Worm (Caenorhabditis elegans) whole organism, L3 larva: Measurements from ENCODE around the gene Y62E10A.24.

ENCODE experiments used
- R02D3.7 ChIP-seq: fragments of 150-350 bp; optimal IDR thresholded peaks from 2 replicates; lab custom pipeline; 2014; ENCODE audit warnings: missing biosample characterization, missing genetic modification characterization
- ZK546.5 ChIP-seq: sonication (generic microtip); optimal IDR thresholded peaks from 2 replicates; lab custom pipeline; 2017; ENCODE audit warnings: missing biosample characterization, missing genetic modification characterization
- aly-2 ChIP-seq: fragments of 150-350 bp; optimal IDR thresholded peaks from 2 replicates; lab custom pipeline; 2014; ENCODE audit warnings: missing biosample characterization, missing genetic modification characterization
- ama-1 ChIP-seq: fragments of 150-350 bp; optimal IDR thresholded peaks from 2 replicates; lab custom pipeline; 2018
- ceh-28 ChIP-seq: fragments of 150-350 bp; optimal IDR thresholded peaks from 2 replicates; lab custom pipeline; 2014; ENCODE audit warnings: missing biosample characterization, missing genetic modification reagents, missing genetic modification characterization
- ceh-82 ChIP-seq: fragments of 150-350 bp; optimal IDR thresholded peaks from 2 replicates; lab custom pipeline; 2014; ENCODE audit warnings: missing biosample characterization, missing genetic modification characterization
- ceh-9 ChIP-seq: sonication (generic microtip); optimal IDR thresholded peaks from 2 replicates; lab custom pipeline; 2018; ENCODE audit warnings: missing biosample characterization, missing genetic modification characterization
- egl-27 ChIP-seq: sonication (generic microtip); optimal IDR thresholded peaks from 4 replicates; lab custom pipeline; 2017; ENCODE audit warnings: missing biosample characterization, missing genetic modification reagents, missing genetic modification characterization
- egl-5 ChIP-seq: fragments of 150-350 bp; optimal IDR thresholded peaks from 2 replicates; lab custom pipeline; 2017; ENCODE audit warnings: missing biosample characterization, missing genetic modification reagents, missing genetic modification characterization, inconsistent platforms
- elt-1 ChIP-seq: fragments of 150-350 bp; optimal IDR thresholded peaks from 2 replicates; lab custom pipeline; 2014; ENCODE audit warnings: missing biosample characterization, missing genetic modification characterization
- elt-3 ChIP-seq, 3 experiments: fragments of 150-350 bp in 1 of 3; sonication (generic microtip) in 2 of 3; optimal IDR thresholded peaks; 2 replicates in 2 of 3; 4 replicates in 1 of 3; lab custom pipeline; 2014 to 2017; ENCODE audit warnings: missing biosample characterization in 3 of 3, missing genetic modification characterization in 3 of 3
- fkh-10 ChIP-seq: sonication (generic microtip); optimal IDR thresholded peaks from 2 replicates; lab custom pipeline; 2017; ENCODE audit warnings: missing biosample characterization, missing genetic modification reagents, missing genetic modification characterization
- fos-1 ChIP-seq: fragments of 150-350 bp; optimal IDR thresholded peaks from 2 replicates; lab custom pipeline; 2014; ENCODE audit warnings: missing biosample characterization, missing genetic modification characterization
- hmg-11 ChIP-seq: sonication (generic microtip); optimal IDR thresholded peaks from 2 replicates; lab custom pipeline; 2016; ENCODE audit warnings: missing genetic modification characterization, missing compliant biosample characterization
- jun-1 ChIP-seq: fragments of 150-350 bp; optimal IDR thresholded peaks from 2 replicates; lab custom pipeline; 2014; ENCODE audit warnings: missing biosample characterization, missing genetic modification reagents, missing genetic modification characterization
- lin-15B ChIP-seq: fragments of 150-350 bp; optimal IDR thresholded peaks from 2 replicates; lab custom pipeline; 2014; ENCODE audit warnings: missing biosample characterization, missing genetic modification characterization
- lin-39 ChIP-seq: fragments of 150-350 bp; optimal IDR thresholded peaks from 2 replicates; lab custom pipeline; 2018; ENCODE audit warnings: missing biosample characterization, missing genetic modification reagents, missing genetic modification characterization
- lsy-12 ChIP-seq: sonication (generic microtip); optimal IDR thresholded peaks from 2 replicates; lab custom pipeline; 2016; ENCODE audit warnings: mild to moderate bottlenecking, missing genetic modification characterization, missing compliant biosample characterization
- mdl-1 ChIP-seq: fragments of 150-350 bp; optimal IDR thresholded peaks from 2 replicates; lab custom pipeline; 2014; ENCODE audit warnings: missing biosample characterization, missing genetic modification characterization
- mml-1 ChIP-seq: fragments of 150-350 bp; sonication (generic microtip); optimal IDR thresholded peaks from 3 replicates; lab custom pipeline; 2014; ENCODE audit warnings: missing biosample characterization, missing genetic modification characterization
- nfya-1 ChIP-seq: sonication (generic microtip); optimal IDR thresholded peaks from 2 replicates; lab custom pipeline; 2017; ENCODE audit warnings: missing genetic modification characterization, mild to moderate bottlenecking, missing compliant biosample characterization, antibody characterized with exemption, moderate library complexity; ENCODE audit not compliant: insufficient read depth
- nhr-11 ChIP-seq: fragments of 150-350 bp; optimal IDR thresholded peaks from 2 replicates; lab custom pipeline; 2014; ENCODE audit warnings: missing biosample characterization, missing genetic modification characterization
- nhr-12 ChIP-seq: fragments of 150-350 bp; optimal IDR thresholded peaks from 2 replicates; lab custom pipeline; 2014; ENCODE audit warnings: missing biosample characterization, missing genetic modification characterization
- nhr-23 ChIP-seq: fragments of 150-350 bp; optimal IDR thresholded peaks from 2 replicates; lab custom pipeline; 2014; ENCODE audit warnings: missing biosample characterization, missing genetic modification reagents, missing genetic modification characterization
- nhr-237 ChIP-seq: fragments of 150-350 bp; optimal IDR thresholded peaks from 2 replicates; lab custom pipeline; 2014; ENCODE audit warnings: missing biosample characterization, missing genetic modification characterization
- nhr-28 ChIP-seq: fragments of 150-350 bp; optimal IDR thresholded peaks from 2 replicates; lab custom pipeline; 2014; ENCODE audit warnings: missing biosample characterization, missing genetic modification characterization
- nhr-43 ChIP-seq: sonication (generic microtip); optimal IDR thresholded peaks from 2 replicates; lab custom pipeline; 2016; ENCODE audit warnings: mild to moderate bottlenecking, missing genetic modification characterization, missing compliant biosample characterization; ENCODE audit not compliant: poor library complexity, severe bottlenecking
- pqm-1 ChIP-seq: fragments of 150-350 bp; optimal IDR thresholded peaks from 2 replicates; lab custom pipeline; 2017; ENCODE audit warnings: missing biosample characterization, missing genetic modification characterization, inconsistent platforms
- sea-2 ChIP-seq: fragments of 150-350 bp; sonication (generic microtip); optimal IDR thresholded peaks from 4 replicates; lab custom pipeline; 2014; ENCODE audit warnings: missing biosample characterization, missing genetic modification reagents, missing genetic modification characterization
- snpc-4 ChIP-seq: fragments of 150-350 bp; optimal IDR thresholded peaks from 2 replicates; lab custom pipeline; 2014; ENCODE audit warnings: missing biosample characterization, missing genetic modification characterization
- tbx-2 ChIP-seq: sonication (generic microtip); optimal IDR thresholded peaks from 2 replicates; lab custom pipeline; 2016; ENCODE audit warnings: mild to moderate bottlenecking, missing genetic modification characterization, missing compliant biosample characterization
- unc-62 ChIP-seq: fragments of 150-350 bp; sonication (generic microtip); optimal IDR thresholded peaks from 4 replicates; lab custom pipeline; 2014; ENCODE audit warnings: missing biosample characterization, missing genetic modification reagents, missing genetic modification characterization
- zag-1 ChIP-seq: fragments of 150-350 bp; optimal IDR thresholded peaks from 2 replicates; lab custom pipeline; 2014; ENCODE audit warnings: missing biosample characterization, missing genetic modification characterization
- ztf-11 ChIP-seq: fragments of 150-350 bp; optimal IDR thresholded peaks from 2 replicates; lab custom pipeline; 2014; ENCODE audit warnings: missing biosample characterization, missing genetic modification characterization
- ztf-4 ChIP-seq: fragments of 150-350 bp; optimal IDR thresholded peaks from 2 replicates; lab custom pipeline; 2014; ENCODE audit warnings: missing biosample characterization, missing genetic modification characterization

Gene Y62E10A.24

ce11 chrIV:13369120-13369842 is 1.2 kb upstream of the Y62E10A.24 start, which contains the start of gene agt-1:
Gene agt-1, minus strand, starts transcription at chrIV:13369412.
- TF ChIP-seq lsy-12 (no peak), lin-39 (no peak), nhr-43 (tag; lab: Kevin White, UChicago) (no peak), lin-15B (no peak), R02D3.7 (no peak)

ce11 chrIV:13371699-13372098 is 1.2 kb downstream of the Y62E10A.24 start, which contains the start of gene Y62E10A.6:
Gene Y62E10A.6, plus strand, starts transcription at chrIV:13371999.
- no peak for TF ChIP-seq nfya-1 (tag; lab: Kevin White, UChicago)
- TF ChIP-seq jun-1 (tag; lab: Kevin White, UChicago) = no peak
- TF ChIP-seq lin-15B = no peak
- TF ChIP-seq fkh-10 (GFP tag; lab: Kevin White, UChicago) = no peak
- no peak for TF ChIP-seq sea-2 (GFP tag; lab: Kevin White, UChicago)
- no peak for TF ChIP-seq ceh-28
- no peak for TF ChIP-seq egl-5 (tag; lab: Kevin White, UChicago)
- no peak for TF ChIP-seq nhr-12 (tag; lab: Kevin White, UChicago)
- TF ChIP-seq snpc-4 = no peak
- no peak for TF ChIP-seq fos-1 (tag; lab: Kevin White, UChicago)
- no peak for TF ChIP-seq nhr-28 (tag; lab: Kevin White, UChicago)
- TF ChIP-seq elt-1 (tag; lab: Kevin White, UChicago) = no peak
- TF ChIP-seq ama-1 (lab: Kevin White, UChicago) = no peak
- TF ChIP-seq nhr-237 = no peak
- TF ChIP-seq nhr-11 (tag; lab: Kevin White, UChicago) = no peak

ce11 chrIV:13374918-13375317 is 4.4 kb downstream of the Y62E10A.24 start:
- TF ChIP-seq hmg-11 (tag; lab: Kevin White, UChicago) (peak; percentile 36), pqm-1 (tag; lab: Kevin White, UChicago) (no peak), lin-39 (peak; percentile 10)

ce11 chrIV:13377716-13378115 is 7.2 kb downstream of the Y62E10A.24 start, which contains the start of gene mau-8:
Gene mau-8, plus strand, starts transcription at chrIV:13378016.
- TF ChIP-seq nfya-1 (tag; lab: Kevin White, UChicago) (no peak), ztf-4 (tag; lab: Kevin White, UChicago) (no peak), tbx-2 (tag; lab: Kevin White, UChicago) (no peak), mdl-1 (no peak), lin-39 (no peak), R02D3.7 (no peak), aly-2 (tag; lab: Kevin White, UChicago) (no peak), ztf-11 (tag; lab: Kevin White, UChicago) (no peak), mml-1 (tag; lab: Kevin White, UChicago) (no peak), elt-3 (tag; optimal IDR thresholded peaks at IDR 0.05; lab: Kevin White, UChicago) (no peak), nhr-11 (tag; lab: Kevin White, UChicago) (no peak), egl-27 (tag; lab: Kevin White, UChicago) (no peak), sea-2 (GFP tag; lab: Kevin White, UChicago) (no peak), nhr-12 (tag; lab: Kevin White, UChicago) (no peak), pqm-1 (tag; lab: Kevin White, UChicago) (no peak), ceh-9 (tag; lab: Kevin White, UChicago) (no peak)

ce11 chrIV:13380506-13380905 is 10.0 kb downstream of the Y62E10A.24 start:
- TF ChIP-seq ZK546.5 (tag; lab: Kevin White, UChicago) (no peak), nhr-23 (tag; lab: Kevin White, UChicago) (no peak), fos-1 (tag; lab: Kevin White, UChicago) (no peak), zag-1 (no peak), nfya-1 (tag; lab: Kevin White, UChicago) (no peak), unc-62 (GFP tag; lab: Kevin White, UChicago) (no peak), jun-1 (tag; lab: Kevin White, UChicago) (no peak), ztf-11 (tag; lab: Kevin White, UChicago) (no peak), mdl-1 (no peak), nhr-28 (tag; lab: Kevin White, UChicago) (no peak), ceh-82 (no peak), tbx-2 (tag; lab: Kevin White, UChicago) (no peak)
- TF ChIP-seq, all 47 proteins: peak for 0
